Fruit fly (Drosophila melanogaster) S2 (cell line): ENCODE data around the gene CG44532.

Source experiments
- CG8478 ChIP-seq: fragments of >200 bp; optimal IDR thresholded peaks from 2 replicates; lab custom pipeline; 2018
- CTCF ChIP-seq, 2 experiments: fragments of >200 bp; optimal IDR thresholded peaks; 2 replicates each; lab custom pipeline; 2018

- TF ChIP-seq CTCF (optimal IDR thresholded peaks at IDR 0.05; lab: Kevin White, UChicago) = no peak
- TF ChIP-seq CG8478 (lab: Kevin White, UChicago) = no peak
Measured at dm6 chrX:9201080-9201479, 39.2 kb downstream of the CG44532 start.
